Fruit fly (Drosophila melanogaster): ENCODE results near the gene Kap-alpha3.

Kap-alpha3 gene

dm6 chr3R:9533181-9534124 is 44.1 kb downstream of the Kap-alpha3 start (continued):
- TF ChIP-seq CG31627 (GFP tag; optimal IDR thresholded peaks at IDR 0.05) (peak; percentile 96), topi (GFP tag; optimal IDR thresholded peaks at IDR 0.05) (peak; percentile 98), Sox14 (GFP tag; optimal IDR thresholded peaks at IDR 0.05) (peak; percentile 98), CG3032 (tag; optimal IDR thresholded peaks at IDR 0.05) (peak; percentile 94), lz (GFP tag; optimal IDR thresholded peaks at IDR 0.05) (peak; percentile 98), Hr4 (GFP tag; optimal IDR thresholded peaks at IDR 0.05) (peak; percentile 98), CG11762 (GFP tag; optimal IDR thresholded peaks at IDR 0.05; ENCODE audit: insufficient read depth) (peak; percentile 96), Hr39 (GFP tag; optimal IDR thresholded peaks at IDR 0.05) (peak; percentile 96), Met (GFP tag; optimal IDR thresholded peaks at IDR 0.05) (peak; percentile 98), Sox15 (GFP tag; optimal IDR thresholded peaks at IDR 0.05) (peak; percentile 97), CG8319 (GFP tag; optimal IDR thresholded peaks at IDR 0.05) (peak; percentile 94), fd85E (GFP tag; optimal IDR thresholded peaks at IDR 0.05) (peak; percentile 83), cyc (GFP tag; optimal IDR thresholded peaks at IDR 0.05) (peak; percentile 94), Blimp-1 (GFP tag; optimal IDR thresholded peaks at IDR 0.05) (peak; percentile 92), dsx (GFP tag; optimal IDR thresholded peaks at IDR 0.05; ENCODE audit: poor library complexity, severe bottlenecking) (peak; percentile 84), Eip93F (GFP tag; optimal IDR thresholded peaks at IDR 0.05) (peak; percentile 68), Hr38 (GFP tag; optimal IDR thresholded peaks at IDR 0.05) (no peak), salr (GFP tag; optimal IDR thresholded peaks at IDR 0.05) (peak; percentile 90 to 99), CG4318 (GFP tag; optimal IDR thresholded peaks at IDR 0.05) (peak; percentile 98), fkh (GFP tag; optimal IDR thresholded peaks at IDR 0.05) (peak; percentile 99)

DNA sequence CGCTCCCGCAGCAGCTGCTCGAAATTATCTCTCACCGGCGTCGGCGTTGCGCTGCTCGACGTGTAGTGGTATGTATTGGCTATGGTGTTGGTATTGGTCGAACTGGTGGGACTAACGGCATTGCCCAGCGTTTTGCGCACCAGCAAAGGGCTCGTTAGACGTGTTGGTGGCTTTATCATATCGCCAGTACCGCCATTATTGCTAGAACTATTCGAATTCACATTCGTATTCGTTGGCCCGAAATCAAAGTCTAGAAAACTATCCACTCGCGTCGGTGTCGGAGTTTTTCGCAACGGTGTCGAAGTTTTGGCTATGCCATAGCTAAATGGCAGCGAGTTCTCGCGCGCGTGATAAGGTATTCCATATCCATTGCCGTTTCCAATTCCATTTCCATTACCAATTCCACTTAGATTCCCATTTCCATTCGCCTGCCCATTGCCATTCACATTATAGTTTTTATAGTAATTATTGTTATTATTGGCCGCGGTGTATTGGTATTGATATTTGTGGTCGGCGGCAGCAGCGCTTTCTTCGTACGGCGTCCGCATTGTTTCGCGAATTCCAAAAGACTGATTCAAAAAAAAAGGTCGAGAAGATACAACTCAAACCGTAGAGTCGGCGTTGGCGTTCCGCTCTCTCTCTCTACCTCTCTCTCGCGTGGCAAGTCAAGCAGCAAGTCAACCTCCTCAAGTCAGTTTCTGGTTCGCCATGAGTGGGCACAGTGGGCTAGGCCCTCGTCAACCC is 44.9 kb downstream of the Kap-alpha3 start, which contains the start of gene by:
Gene by (minus strand): TSS at position 575 of the 744 bp plus-strand sequence.
- TF ChIP-seq CG6792 (GFP tag; optimal IDR thresholded peaks at IDR 0.05) = no peak
- no peak for TF ChIP-seq Eip75B (GFP tag; optimal IDR thresholded peaks at IDR 0.05)
- TF ChIP-seq CG6276 (GFP tag; optimal IDR thresholded peaks at IDR 0.05) = no peak
- TF ChIP-seq topi (GFP tag; optimal IDR thresholded peaks at IDR 0.05) = no peak
- TF ChIP-seq OdsH (GFP tag; optimal IDR thresholded peaks at IDR 0.05) = no peak
- TF ChIP-seq pdm3 (GFP tag; optimal IDR thresholded peaks at IDR 0.05) = no peak
- no peak for TF ChIP-seq Blimp-1 (GFP tag; optimal IDR thresholded peaks at IDR 0.05)
- TF ChIP-seq dac (GFP tag; optimal IDR thresholded peaks at IDR 0.05) = no peak
- no peak for TF ChIP-seq CG15336 (GFP tag; IDR thresholded peaks at IDR 0.05)

DNA sequence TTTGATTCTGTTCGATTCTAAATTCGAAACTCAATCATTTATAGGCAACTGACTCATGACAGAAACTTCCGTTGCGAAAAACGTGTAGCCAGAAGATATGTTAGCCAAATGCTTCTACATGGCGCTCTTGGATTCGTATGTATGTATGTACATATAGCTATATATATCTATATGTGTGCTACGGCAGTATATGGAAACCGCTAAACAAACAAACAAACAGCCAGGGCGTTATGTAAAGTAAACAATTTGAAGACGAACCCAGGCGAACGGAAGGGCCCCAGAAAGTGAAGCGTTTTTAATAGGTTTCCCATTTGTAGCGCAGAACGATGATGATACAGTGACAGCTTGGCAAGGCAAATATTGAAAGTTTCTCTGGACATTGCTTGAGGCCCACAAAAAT is 47.6 kb downstream of the Kap-alpha3 start:
- TF ChIP-seq CG11294 (GFP tag; IDR thresholded peaks at IDR 0.05) = no peak
- no peak for TF ChIP-seq spab (GFP tag; optimal IDR thresholded peaks at IDR 0.05)
- no peak for TF ChIP-seq CG10631 (GFP tag; optimal IDR thresholded peaks at IDR 0.05)
- no peak for TF ChIP-seq CG6276 (GFP tag; optimal IDR thresholded peaks at IDR 0.05)
- no peak for TF ChIP-seq CG8632 (GFP tag; optimal IDR thresholded peaks at IDR 0.05)
- TF ChIP-seq fkh (GFP tag; optimal IDR thresholded peaks at IDR 0.05) = peak; percentile 74
- no peak for TF ChIP-seq Hr39 (GFP tag; optimal IDR thresholded peaks at IDR 0.05)

DNA sequence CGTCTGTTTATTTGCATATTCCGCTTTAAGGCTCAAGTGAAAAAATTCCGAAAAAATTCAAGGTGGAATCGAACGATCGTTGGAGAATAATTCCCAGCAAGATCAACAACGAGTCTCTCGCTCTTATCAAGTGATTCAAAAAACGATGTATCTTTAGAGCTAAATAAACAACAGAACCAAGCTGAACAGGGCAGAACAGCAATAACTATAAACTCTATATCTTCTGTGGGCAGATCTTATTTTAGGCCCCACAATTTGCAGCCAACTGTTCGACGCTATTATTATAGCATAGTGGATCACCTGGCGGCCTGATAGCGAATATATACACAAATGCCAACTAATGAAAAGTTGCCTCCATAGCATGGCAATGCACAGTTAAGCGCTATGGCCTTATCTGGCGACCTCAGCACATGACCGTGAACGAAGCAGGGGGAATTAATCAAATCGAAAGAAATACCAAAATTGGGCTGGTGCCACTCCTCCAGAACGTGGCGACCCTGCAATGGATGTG is 48.1 kb downstream of the Kap-alpha3 start:
- no peak for TF ChIP-seq Eip93F (GFP tag; optimal IDR thresholded peaks at IDR 0.05)
- TF ChIP-seq eg (GFP tag; IDR thresholded peaks at IDR 0.05) = no peak
- TF ChIP-seq svp (GFP tag) = peak; percentile 50
- no peak for TF ChIP-seq CG15336 (GFP tag; IDR thresholded peaks at IDR 0.05)
- peak; percentile 62 for TF ChIP-seq fkh (GFP tag; optimal IDR thresholded peaks at IDR 0.05)
- TF ChIP-seq CG31627 (GFP tag; optimal IDR thresholded peaks at IDR 0.05) = no peak
